Worm (Caenorhabditis elegans) whole organism, L4 larva: ENCODE data around the gene pals-16.

Experiments
- D1046.2 ChIP-seq: fragments of 200-800 bp; sonication (Bioruptor generic); IDR thresholded peaks from 2 replicates; pipeline ENCODE4 v1.3.6; 2022; ENCODE audit warnings: missing genetic modification characterization, missing compliant biosample characterization
- F37D6.2 ChIP-seq: sonication (generic microtip); optimal IDR thresholded peaks from 2 replicates; lab custom pipeline; 2016; ENCODE audit warnings: mild to moderate bottlenecking, missing genetic modification characterization, missing compliant biosample characterization
- F44E2.7 ChIP-seq: fragments of 200-800 bp; sonication (Bioruptor generic); IDR thresholded peaks from 2 replicates; pipeline ENCODE4 v2.1.2; 2022; ENCODE audit warnings: missing genetic modification characterization, missing compliant biosample characterization
- F49E8.2 ChIP-seq: sonication (generic microtip); optimal IDR thresholded peaks from 2 replicates; lab custom pipeline; 2016; ENCODE audit warnings: missing compliant biosample characterization, mild to moderate bottlenecking, missing genetic modification characterization, borderline replicate concordance
- R02D3.7 ChIP-seq: fragments of 150-350 bp; sonication (generic microtip); optimal IDR thresholded peaks from 3 replicates; lab custom pipeline; 2014; ENCODE audit warnings: missing biosample characterization, missing genetic modification characterization
- T20F7.1 ChIP-seq: fragments of 200-800 bp; sonication (Bioruptor generic); optimal IDR thresholded peaks from 2 replicates; lab custom pipeline; 2018; ENCODE audit warnings: mild to moderate bottlenecking, missing genetic modification characterization, missing compliant biosample characterization
- T26A8.4 ChIP-seq: fragments of 200-800 bp; sonication (Bioruptor generic); IDR thresholded peaks from 2 replicates; pipeline ENCODE4 v1.3.6; 2022; ENCODE audit warnings: missing genetic modification characterization, missing compliant biosample characterization
- Y105C5A.15 ChIP-seq: fragments of 200-800 bp; sonication (Bioruptor generic); IDR thresholded peaks from 2 replicates; pipeline ENCODE4 v1.3.6; 2022; ENCODE audit warnings: missing genetic modification characterization, missing compliant biosample characterization
- ZK337.2 ChIP-seq: fragments of 200-800 bp; sonication (Bioruptor generic); IDR thresholded peaks from 2 replicates; pipeline ENCODE4 v1.3.6; 2022; ENCODE audit warnings: missing genetic modification reagents, missing genetic modification characterization, missing compliant biosample characterization
- ZK546.5 ChIP-seq, 2 experiments: sonication (generic microtip); optimal IDR thresholded peaks; 2 replicates each; lab custom pipeline; 2017; ENCODE audit warnings: missing biosample characterization in 2 of 2, missing genetic modification characterization in 2 of 2
- aly-2 ChIP-seq: sonication (generic microtip); optimal IDR thresholded peaks from 2 replicates; lab custom pipeline; 2018; ENCODE audit warnings: missing biosample characterization, missing genetic modification characterization
- ama-1 ChIP-seq: fragments of 150-350 bp; optimal IDR thresholded peaks from 2 replicates; lab custom pipeline; 2014; ENCODE audit warnings: inconsistent platforms, mixed read lengths
- arid-1 ChIP-seq: fragments of 200-800 bp; sonication (Bioruptor generic); conservative IDR thresholded peaks from 2 replicates; pipeline ENCODE4 v1.3.6; 2022; ENCODE audit warnings: missing genetic modification reagents, missing genetic modification characterization, missing compliant biosample characterization
- attf-4 ChIP-seq: sonication (generic microtip); optimal IDR thresholded peaks from 3 replicates; lab custom pipeline; 2017; ENCODE audit warnings: missing biosample characterization, missing genetic modification characterization
- ceh-20 ChIP-seq: fragments of 200-800 bp; sonication (Bioruptor generic); IDR thresholded peaks from 2 replicates; pipeline ENCODE4 v1.3.6; 2022; ENCODE audit warnings: missing genetic modification reagents, missing genetic modification characterization, missing compliant biosample characterization
- ceh-28 ChIP-seq: fragments of 150-350 bp; optimal IDR thresholded peaks from 2 replicates; lab custom pipeline; 2014; ENCODE audit warnings: missing biosample characterization, missing genetic modification reagents, missing genetic modification characterization
- ceh-44 ChIP-seq: fragments of 200-800 bp; sonication (Bioruptor generic); IDR thresholded peaks from 2 replicates; pipeline ENCODE4 v1.3.6; 2022; ENCODE audit warnings: missing genetic modification reagents, missing genetic modification characterization, missing compliant biosample characterization
- ces-1 ChIP-seq: fragments of 150-350 bp; sonication (generic microtip); optimal IDR thresholded peaks from 4 replicates; lab custom pipeline; 2014; ENCODE audit warnings: missing biosample characterization, missing genetic modification reagents, missing genetic modification characterization
- ctbp-1 ChIP-seq: fragments of 200-800 bp; sonication (Bioruptor generic); IDR thresholded peaks from 2 replicates; pipeline ENCODE4 v1.3.6; 2022; ENCODE audit warnings: missing genetic modification reagents, missing genetic modification characterization, missing compliant biosample characterization
- daf-16 ChIP-seq, 3 experiments: sonication (generic microtip); optimal IDR thresholded peaks; 2 replicates each; lab custom pipeline; 2016 to 2017; ENCODE audit warnings: missing genetic modification characterization in 3 of 3, missing genetic modification reagents in 3 of 3, mild to moderate bottlenecking in 2 of 3, missing compliant biosample characterization in 2 of 3, missing biosample characterization in 1 of 3, moderate library complexity in 1 of 3
- dmd-6 ChIP-seq: fragments of 200-800 bp; sonication (Bioruptor generic); IDR thresholded peaks from 2 replicates; pipeline ENCODE4 v1.3.6; 2022; ENCODE audit warnings: missing genetic modification reagents, missing genetic modification characterization, missing compliant biosample characterization
- dmd-9 ChIP-seq: fragments of 200-800 bp; sonication (Bioruptor generic); IDR thresholded peaks from 2 replicates; pipeline ENCODE4 v1.3.6; 2022; ENCODE audit warnings: missing genetic modification reagents, missing genetic modification characterization, missing compliant biosample characterization
- duxl-1 ChIP-seq: sonication (generic microtip); optimal IDR thresholded peaks from 2 replicates; lab custom pipeline; 2016; ENCODE audit warnings: mild to moderate bottlenecking, missing genetic modification characterization, moderate library complexity, missing compliant biosample characterization; ENCODE audit not compliant: poor library complexity
- egl-27 ChIP-seq: sonication (generic microtip); optimal IDR thresholded peaks from 3 replicates; lab custom pipeline; 2017; ENCODE audit warnings: missing biosample characterization, missing genetic modification reagents, missing genetic modification characterization
- hif-1 ChIP-seq, 2 experiments: sonication (generic microtip); optimal IDR thresholded peaks; 2 replicates each; lab custom pipeline; 2016 to 2017; ENCODE audit warnings: missing compliant biosample characterization in 2 of 2, missing genetic modification characterization in 2 of 2, missing genetic modification reagents in 2 of 2, missing genotype in 2 of 2, mild to moderate bottlenecking in 1 of 2
- jun-1 ChIP-seq: fragments of 150-350 bp; optimal IDR thresholded peaks from 2 replicates; lab custom pipeline; 2014; ENCODE audit warnings: missing biosample characterization, missing genetic modification reagents, missing genetic modification characterization
- lin-13 ChIP-seq: fragments of 150-350 bp; optimal IDR thresholded peaks from 2 replicates; lab custom pipeline; 2014; ENCODE audit warnings: missing biosample characterization, missing genetic modification reagents, missing genetic modification characterization
- lin-15B ChIP-seq: fragments of 150-350 bp; sonication (generic microtip); optimal IDR thresholded peaks from 3 replicates; lab custom pipeline; 2014; ENCODE audit warnings: missing biosample characterization, missing genetic modification characterization
- lin-38 ChIP-seq: fragments of 200-800 bp; sonication (Bioruptor generic); IDR thresholded peaks from 2 replicates; pipeline ENCODE4 v1.3.6; 2022; ENCODE audit warnings: missing genetic modification reagents, missing genetic modification characterization, missing compliant biosample characterization
- lin-39 ChIP-seq: fragments of 150-350 bp; optimal IDR thresholded peaks from 2 replicates; lab custom pipeline; 2014; ENCODE audit warnings: missing biosample characterization, missing genetic modification reagents, missing genetic modification characterization
- lsy-2 ChIP-seq, 2 experiments: fragments of 150-350 bp in 1 of 2; sonication (generic microtip) in 1 of 2; optimal IDR thresholded peaks; 2 replicates each; lab custom pipeline; 2014 to 2017; ENCODE audit warnings: missing biosample characterization in 2 of 2, missing genetic modification characterization in 2 of 2
- mep-1 ChIP-seq: fragments of 150-350 bp; sonication (generic microtip); optimal IDR thresholded peaks from 3 replicates; lab custom pipeline; 2014; ENCODE audit warnings: missing biosample characterization, missing genetic modification characterization
- nhr-11 ChIP-seq: fragments of 150-350 bp; optimal IDR thresholded peaks from 2 replicates; lab custom pipeline; 2014; ENCODE audit warnings: missing biosample characterization, missing genetic modification characterization
- nhr-111 ChIP-seq: fragments of 200-800 bp; sonication (Bioruptor generic); optimal IDR thresholded peaks from 2 replicates; lab custom pipeline; 2018; ENCODE audit warnings: mild to moderate bottlenecking, missing genetic modification characterization, missing compliant biosample characterization
- nhr-28 ChIP-seq: fragments of 150-350 bp; optimal IDR thresholded peaks from 2 replicates; lab custom pipeline; 2014; ENCODE audit warnings: missing biosample characterization, missing genetic modification characterization
- nhr-42 ChIP-seq: fragments of 200-800 bp; sonication (Bioruptor generic); IDR thresholded peaks from 2 replicates; pipeline ENCODE4 v1.3.6; 2022; ENCODE audit warnings: missing genetic modification characterization, missing compliant biosample characterization
- nhr-76 ChIP-seq: fragments of 150-350 bp; optimal IDR thresholded peaks from 2 replicates; lab custom pipeline; 2014; ENCODE audit warnings: missing biosample characterization, missing genetic modification characterization
- pha-4 ChIP-seq, 2 experiments: fragments of 150-350 bp in 1 of 2; fragments of 200-800 bp in 1 of 2; sonication (Bioruptor generic) in 1 of 2; IDR thresholded peaks in 1 of 2; optimal IDR thresholded peaks in 1 of 2; 2 replicates each; pipeline versions ENCODE4 v1.3.6 to Lab custom; 2014 to 2022; ENCODE audit warnings: missing genetic modification characterization in 2 of 2, missing genetic modification reagents in 2 of 2, missing biosample characterization in 1 of 2, missing compliant biosample characterization in 1 of 2
- rbr-2 ChIP-seq: sonication (generic microtip); optimal IDR thresholded peaks from 2 replicates; lab custom pipeline; 2016; ENCODE audit warnings: missing genotype, missing genetic modification characterization, missing compliant biosample characterization
- saeg-2 ChIP-seq: fragments of 200-800 bp; sonication (Bioruptor generic); IDR thresholded peaks from 2 replicates; pipeline ENCODE4 v1.3.6; 2022; ENCODE audit warnings: missing genetic modification reagents, missing genetic modification characterization, missing compliant biosample characterization
- set-16 ChIP-seq: fragments of 200-800 bp; sonication (Bioruptor generic); IDR thresholded peaks from 2 replicates; pipeline ENCODE4 v1.3.6; 2022; ENCODE audit warnings: missing genetic modification reagents, missing genetic modification characterization, missing compliant biosample characterization
- skn-1 ChIP-seq: fragments of 150-350 bp; optimal IDR thresholded peaks from 2 replicates; lab custom pipeline; 2014; ENCODE audit warnings: missing biosample characterization, missing genetic modification characterization
- snpc-1.2 ChIP-seq: fragments of 200-800 bp; sonication (Bioruptor generic); IDR thresholded peaks from 2 replicates; pipeline ENCODE4 v1.3.6; 2022; ENCODE audit warnings: missing genetic modification reagents, missing genetic modification characterization, missing compliant biosample characterization
- spr-1 ChIP-seq: sonication (generic microtip); optimal IDR thresholded peaks from 2 replicates; lab custom pipeline; 2016; ENCODE audit warnings: mild to moderate bottlenecking, missing genetic modification characterization, missing compliant biosample characterization
- spr-3 ChIP-seq: fragments of 200-800 bp; sonication (Bioruptor generic); optimal IDR thresholded peaks from 2 replicates; lab custom pipeline; 2018; ENCODE audit warnings: mild to moderate bottlenecking, missing genetic modification characterization, missing compliant biosample characterization
- tag-97 ChIP-seq: fragments of 200-800 bp; sonication (Bioruptor generic); IDR thresholded peaks from 2 replicates; pipeline ENCODE4 v1.3.6; 2022; ENCODE audit warnings: missing genetic modification characterization, missing compliant biosample characterization
- unc-130 ChIP-seq: sonication (generic microtip); optimal IDR thresholded peaks from 2 replicates; lab custom pipeline; 2016; ENCODE audit warnings: missing genetic modification reagents, missing genetic modification characterization, missing compliant biosample characterization
- unc-39 ChIP-seq: sonication (generic microtip); optimal IDR thresholded peaks from 2 replicates; lab custom pipeline; 2017; ENCODE audit warnings: missing biosample characterization, missing genetic modification characterization
- zfp-2 ChIP-seq: sonication (generic microtip); optimal IDR thresholded peaks from 2 replicates; lab custom pipeline; 2016; ENCODE audit warnings: mild to moderate bottlenecking, missing genetic modification characterization, missing compliant biosample characterization
- zfp-3 ChIP-seq: fragments of 200-800 bp; sonication (Bioruptor generic); conservative IDR thresholded peaks from 2 replicates; pipeline ENCODE4 v1.3.6; 2022; ENCODE audit warnings: missing genetic modification reagents, missing genetic modification characterization, missing compliant biosample characterization
- zip-2 ChIP-seq: fragments of 150-350 bp; optimal IDR thresholded peaks from 2 replicates; lab custom pipeline; 2014; ENCODE audit warnings: missing biosample characterization, missing genetic modification characterization
- ztf-7 ChIP-seq: fragments of 150-350 bp; optimal IDR thresholded peaks from 2 replicates; lab custom pipeline; 2014; ENCODE audit warnings: missing biosample characterization, missing genetic modification characterization

pals-16 gene

ce11 chrIII:1392763-1393162, 7.0 kb upstream of the pals-16 start (continued):
- TF ChIP-seq pha-4 (GFP tag; IDR thresholded peaks at IDR 0.05; lab: Robert Waterston, UW) (no peak), pha-4 (tag; optimal IDR thresholded peaks at IDR 0.05; lab: Kevin White, UChicago) (no peak), jun-1 (tag; lab: Kevin White, UChicago) (no peak), lin-39 (no peak), aly-2 (tag; lab: Kevin White, UChicago) (no peak), ztf-7 (tag; lab: Kevin White, UChicago) (no peak), T20F7.1 (GFP tag; lab: Kevin White, UChicago) (peak; percentile 4), ceh-20 (no peak), tag-97 (no peak), ces-1 (GFP tag; lab: Kevin White, UChicago) (no peak), lin-13 (GFP tag; lab: Kevin White, UChicago) (no peak), lin-15B (tag; lab: Kevin White, UChicago) (no peak), hif-1 (tag; optimal IDR thresholded peaks at IDR 0.05; lab: Kevin White, UChicago) (no peak), lsy-2 (tag; optimal IDR thresholded peaks at IDR 0.05; lab: Kevin White, UChicago) (no peak), dmd-6 (GFP tag; lab: Robert Waterston, UW) (peak; percentile 86), mep-1 (tag; lab: Kevin White, UChicago) (no peak), nhr-76 (tag; lab: Kevin White, UChicago) (no peak), unc-130 (GFP tag; lab: Kevin White, UChicago) (no peak), duxl-1 (no peak), F37D6.2 (tag; lab: Kevin White, UChicago) (no peak), rbr-2 (tag; lab: Kevin White, UChicago) (no peak), zfp-3 (GFP tag; lab: Robert Waterston, UW) (no peak), set-16 (GFP tag; lab: Robert Waterston, UW) (no peak), ZK546.5 (tag; optimal IDR thresholded peaks at IDR 0.05; lab: Kevin White, UChicago) (no peak), zip-2 (tag; lab: Kevin White, UChicago) (no peak), ama-1 (lab: Kevin White, UChicago) (no peak), nhr-28 (tag; lab: Kevin White, UChicago) (peak; percentile 71), lin-38 (peak; percentile 85), nhr-111 (GFP tag; lab: Kevin White, UChicago) (no peak), spr-3 (GFP tag; lab: Kevin White, UChicago) (no peak), F49E8.2 (tag; lab: Kevin White, UChicago) (no peak), attf-4 (no peak), unc-39 (tag; lab: Kevin White, UChicago) (no peak), Y105C5A.15 (GFP tag; lab: Robert Waterston, UW) (no peak), arid-1 (GFP tag; lab: Robert Waterston, UW) (no peak), egl-27 (tag; lab: Kevin White, UChicago) (no peak), zfp-2 (tag; lab: Kevin White, UChicago) (no peak), ceh-28 (tag; lab: Kevin White, UChicago) (no peak), T26A8.4 (no peak), R02D3.7 (tag; lab: Kevin White, UChicago) (no peak), dmd-9 (GFP tag; lab: Robert Waterston, UW) (no peak), D1046.2 (GFP tag; lab: Robert Waterston, UW) (no peak), nhr-11 (tag; lab: Kevin White, UChicago) (no peak), ctbp-1 (no peak), spr-1 (no peak), skn-1 (tag; lab: Kevin White, UChicago) (no peak), saeg-2 (GFP tag; lab: Robert Waterston, UW) (no peak), ZK337.2 (GFP tag; lab: Robert Waterston, UW) (no peak), ceh-44 (GFP tag; lab: Robert Waterston, UW) (no peak), snpc-1.2 (GFP tag; lab: Robert Waterston, UW) (no peak), nhr-42 (GFP tag; lab: Robert Waterston, UW) (no peak), F44E2.7 (GFP tag; lab: Robert Waterston, UW) (no peak), daf-16 (GFP tag; optimal IDR thresholded peaks at IDR 0.05; lab: Kevin White, UChicago) (no peak), daf-16 (tag; optimal IDR thresholded peaks at IDR 0.05; lab: Kevin White, UChicago) (peak; percentile 58)
